Worm (Caenorhabditis elegans): ENCODE results near the gene chil-19.

chil-19 gene

DNA sequence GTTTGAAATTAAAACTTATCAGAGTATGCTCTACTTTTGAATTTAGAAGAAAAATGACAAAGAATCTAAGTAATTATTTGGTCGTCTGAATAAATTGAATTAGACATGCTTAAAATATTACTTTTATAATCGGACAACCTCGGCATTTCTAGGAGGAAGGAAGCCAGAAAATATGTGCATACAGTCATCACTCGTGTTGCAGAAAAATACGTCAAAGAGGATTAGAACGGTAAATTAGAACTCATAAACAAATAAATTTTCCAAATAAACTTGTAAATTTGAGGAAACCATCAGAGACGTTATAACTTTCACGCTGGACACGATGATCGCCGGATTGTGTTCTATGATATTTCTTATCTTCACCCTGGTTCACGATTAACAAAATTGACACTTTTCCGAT, at the start of gene chil-19:
chil-19 (minus strand) TSS at position 101 of the 400 bp plus-strand sequence.
- no peak for TF ChIP-seq him-1 (tag; optimal IDR thresholded peaks at IDR 0.05)
- no peak for TF ChIP-seq W03F9.2 (tag; optimal IDR thresholded peaks at IDR 0.05)
- no peak for TF ChIP-seq dao-5 (tag; optimal IDR thresholded peaks at IDR 0.05)

DNA sequence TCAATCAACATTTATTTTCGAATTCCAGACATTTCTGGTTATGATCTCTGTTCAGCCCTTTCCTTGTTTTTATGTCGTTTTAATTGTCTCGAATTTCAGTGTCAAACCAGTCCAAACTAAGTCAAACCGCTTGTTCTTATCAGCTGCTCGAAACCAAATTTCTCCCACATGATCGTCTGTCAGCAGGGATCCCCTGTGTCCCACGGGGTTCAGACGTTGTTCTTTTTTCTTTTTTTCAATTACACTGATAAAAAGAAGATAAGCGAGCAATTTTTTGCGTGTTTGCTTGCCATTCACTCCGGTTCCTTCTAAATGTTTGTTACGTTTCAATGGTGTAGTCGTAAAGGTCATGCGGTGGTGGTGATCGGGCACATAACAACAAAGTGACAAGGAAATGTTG, 47.8 kb upstream of the chil-19 start:
- no peak for TF ChIP-seq W03F9.2 (tag; optimal IDR thresholded peaks at IDR 0.05)
- no peak for TF ChIP-seq him-1 (tag; optimal IDR thresholded peaks at IDR 0.05)
- TF ChIP-seq dao-5 (tag; optimal IDR thresholded peaks at IDR 0.05) = no peak

DNA sequence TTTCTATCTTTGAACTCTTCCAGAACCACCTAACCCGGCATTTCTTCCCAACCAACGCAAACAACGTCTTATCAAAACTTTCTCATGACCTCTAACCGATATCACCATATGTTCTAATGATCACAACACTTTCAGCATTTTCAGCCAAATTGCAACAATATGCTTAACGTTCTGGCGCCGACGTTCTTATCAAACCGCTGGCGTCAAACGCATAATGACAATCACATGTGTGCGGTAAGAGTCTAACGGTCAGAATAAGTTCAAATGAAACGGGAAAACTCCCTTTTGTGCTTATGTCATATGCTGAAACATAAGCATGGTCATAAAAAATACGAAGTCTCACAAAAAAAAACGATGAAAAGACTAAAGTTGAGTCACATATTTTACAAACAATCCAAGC, 46.7 kb upstream of the chil-19 start:
- TF ChIP-seq dao-5 (tag; optimal IDR thresholded peaks at IDR 0.05) (no peak), W03F9.2 (tag; optimal IDR thresholded peaks at IDR 0.05) (no peak), him-1 (tag; optimal IDR thresholded peaks at IDR 0.05) (no peak)

DNA sequence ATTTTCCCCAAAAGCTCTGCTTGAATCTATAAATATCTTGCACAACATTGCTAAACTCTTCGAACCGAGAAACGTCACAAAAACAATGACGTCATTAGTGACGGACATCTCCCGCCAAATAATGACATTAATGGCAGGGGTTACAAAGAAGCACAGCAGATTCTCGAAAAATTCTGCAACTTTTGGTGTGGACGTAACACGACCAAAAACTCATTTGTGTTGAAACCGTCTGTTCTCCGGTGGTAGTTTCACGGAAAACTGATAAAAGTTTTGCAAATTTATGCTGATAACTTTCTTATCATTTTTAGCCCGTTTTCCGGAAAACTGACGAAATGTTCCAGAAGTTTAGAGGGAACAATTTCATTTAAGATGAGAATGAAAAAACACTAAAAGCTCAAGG, 44.4 kb upstream of the chil-19 start:
- TF ChIP-seq dao-5 (tag; optimal IDR thresholded peaks at IDR 0.05) = no peak
- TF ChIP-seq W03F9.2 (tag; optimal IDR thresholded peaks at IDR 0.05) = no peak
- TF ChIP-seq him-1 (tag; optimal IDR thresholded peaks at IDR 0.05) = no peak

ce11 chrII:9497309-9497708, 43.1 kb upstream of the chil-19 start:
- TF ChIP-seq W03F9.2 (tag; optimal IDR thresholded peaks at IDR 0.05) = no peak
- no peak for TF ChIP-seq dao-5 (tag; optimal IDR thresholded peaks at IDR 0.05)
- no peak for TF ChIP-seq him-1 (tag; optimal IDR thresholded peaks at IDR 0.05)

- TF ChIP-seq W03F9.2 (tag; optimal IDR thresholded peaks at IDR 0.05) (no peak), him-1 (tag; optimal IDR thresholded peaks at IDR 0.05) (no peak), dao-5 (tag; optimal IDR thresholded peaks at IDR 0.05) (no peak)
These were observed 39.2 kb upstream of the chil-19 start for ce11 chrII:9493242-9494058.

DNA sequence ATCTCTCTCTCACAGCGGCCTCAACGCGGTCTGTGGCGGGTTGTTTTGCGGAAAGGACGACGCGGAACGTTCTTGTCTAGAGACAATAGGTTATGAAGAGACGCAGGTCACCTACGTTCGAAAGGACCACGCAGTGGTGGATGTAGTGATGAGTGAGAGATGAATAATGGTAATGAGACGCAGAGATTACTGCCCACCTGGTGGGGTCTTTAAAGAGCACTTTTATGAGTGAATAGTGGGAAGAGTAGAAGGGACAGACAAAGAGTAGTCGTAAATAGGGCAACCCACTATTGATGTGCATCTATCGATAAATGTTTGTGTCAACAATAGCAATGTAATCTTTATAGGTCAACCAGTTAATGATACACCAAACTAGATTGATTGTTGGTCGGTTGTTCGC, 36.8 kb upstream of the chil-19 start:
- TF ChIP-seq him-1 (tag; optimal IDR thresholded peaks at IDR 0.05) = no peak
- TF ChIP-seq dao-5 (tag; optimal IDR thresholded peaks at IDR 0.05) = no peak
- no peak for TF ChIP-seq W03F9.2 (tag; optimal IDR thresholded peaks at IDR 0.05)

ce11 chrII:9490589-9490988, 36.4 kb upstream of the chil-19 start:
- TF ChIP-seq W03F9.2 (tag; optimal IDR thresholded peaks at IDR 0.05) (no peak), dao-5 (tag; optimal IDR thresholded peaks at IDR 0.05) (no peak), him-1 (tag; optimal IDR thresholded peaks at IDR 0.05) (no peak)

DNA sequence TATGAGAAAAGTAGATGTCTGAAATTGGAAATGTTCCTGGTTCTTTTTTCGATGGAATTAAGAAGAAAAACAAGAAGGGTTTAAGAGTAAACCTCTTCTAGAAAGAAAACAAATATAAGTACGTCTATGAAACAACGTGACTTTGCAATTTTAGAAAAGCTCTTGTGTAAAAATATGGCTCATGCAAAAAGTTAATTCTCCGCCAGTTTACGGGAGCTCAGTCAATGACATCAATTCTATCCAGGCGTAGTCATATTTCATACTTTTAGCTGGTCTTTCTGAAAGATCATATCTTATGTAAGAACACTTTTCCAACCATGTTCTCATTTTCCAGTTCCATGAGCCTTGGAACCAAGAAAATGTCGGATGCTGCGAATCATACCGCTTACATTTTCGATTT, 35.7 kb upstream of the chil-19 start:
- TF ChIP-seq W03F9.2 (tag; optimal IDR thresholded peaks at IDR 0.05) = no peak
- no peak for TF ChIP-seq him-1 (tag; optimal IDR thresholded peaks at IDR 0.05)
- TF ChIP-seq dao-5 (tag; optimal IDR thresholded peaks at IDR 0.05) = no peak

DNA sequence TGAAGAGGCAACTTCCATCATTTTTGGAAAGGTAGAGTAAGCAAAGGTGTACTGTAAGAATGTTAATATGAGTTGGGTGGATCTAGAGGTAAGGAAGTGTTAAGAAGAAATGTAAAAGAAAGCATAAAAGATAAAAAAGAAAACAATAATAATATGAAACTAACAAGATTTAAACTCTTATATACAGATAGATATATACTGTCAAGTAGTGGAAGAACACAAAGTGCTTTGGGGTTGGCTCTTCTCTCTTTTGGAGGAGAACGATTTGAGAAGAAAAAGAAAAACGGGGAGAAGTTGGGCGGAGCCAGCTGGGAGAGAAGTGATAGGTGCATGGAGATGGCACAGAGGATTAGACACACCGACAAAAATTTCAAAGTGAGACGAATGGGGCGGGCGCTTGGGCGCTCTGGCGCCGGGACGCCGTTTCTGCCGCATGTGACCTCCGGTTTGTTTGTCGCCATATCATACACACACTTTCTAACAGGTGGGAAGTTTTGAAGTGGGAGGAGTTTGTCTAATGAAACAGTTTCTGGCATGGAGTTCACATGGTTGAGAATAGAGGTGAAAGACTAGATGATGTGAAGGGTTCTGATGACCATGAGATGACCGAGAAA, 33.2 kb upstream of the chil-19 start, which contains the start of gene T19H5.4:
T19H5.4 (minus strand) TSS at position 51 of the 614 bp plus-strand sequence.
- TF ChIP-seq dao-5 (tag; optimal IDR thresholded peaks at IDR 0.05) (no peak), W03F9.2 (tag; optimal IDR thresholded peaks at IDR 0.05) (peak; percentile 31)

- TF ChIP-seq him-1 (tag; optimal IDR thresholded peaks at IDR 0.05) (no peak), dao-5 (tag; optimal IDR thresholded peaks at IDR 0.05) (no peak), W03F9.2 (tag; optimal IDR thresholded peaks at IDR 0.05) (no peak)
These were observed 31.0 kb upstream of the chil-19 start for ce11 chrII:9485081-9485730.

ce11 chrII:9483342-9483741, 29.1 kb upstream of the chil-19 start:
- TF ChIP-seq W03F9.2 (tag; optimal IDR thresholded peaks at IDR 0.05) = no peak
- TF ChIP-seq dao-5 (tag; optimal IDR thresholded peaks at IDR 0.05) = no peak
- TF ChIP-seq him-1 (tag; optimal IDR thresholded peaks at IDR 0.05) = no peak

- no peak for TF ChIP-seq him-1 (tag; optimal IDR thresholded peaks at IDR 0.05)
- no peak for TF ChIP-seq W03F9.2 (tag; optimal IDR thresholded peaks at IDR 0.05)
- no peak for TF ChIP-seq dao-5 (tag; optimal IDR thresholded peaks at IDR 0.05)
These were observed 28.3 kb upstream of the chil-19 start for ce11 chrII:9482529-9482928.

ce11 chrII:9481427-9481826, 27.2 kb upstream of the chil-19 start:
- TF ChIP-seq him-1 (tag; optimal IDR thresholded peaks at IDR 0.05) (no peak), W03F9.2 (tag; optimal IDR thresholded peaks at IDR 0.05) (no peak), dao-5 (tag; optimal IDR thresholded peaks at IDR 0.05) (no peak)

Measured in whole organism, L4/young adult.